Fruit fly (Drosophila melanogaster): Measurements from ENCODE around the gene Rga.

dm6 chr3R:5570635-5571436 is 42.1 kb downstream of the Rga start, which contains the start of gene CRMP:
- no peak for TF ChIP-seq insv (optimal IDR thresholded peaks at IDR 0.05)
- no peak for TF ChIP-seq psq (optimal IDR thresholded peaks at IDR 0.05)

All from Kc167 (cell line).